Worm (Caenorhabditis elegans) whole organism, L4 larva: ENCODE results near the gene btb-10.
"Not testable (repeated sequence)": the region's sequence is repeated elsewhere in the genome, so short reads cannot be mapped to it uniquely, and the experiment has no call there.

Source experiments
- ZK337.2 ChIP-seq: fragments of 200-800 bp; sonication (Bioruptor generic); IDR thresholded peaks from 2 replicates; pipeline ENCODE4 v1.3.6; 2022; ENCODE audit warnings: missing genetic modification reagents, missing genetic modification characterization, missing compliant biosample characterization
- daf-16 ChIP-seq, 3 experiments: sonication (generic microtip); optimal IDR thresholded peaks; 2 replicates each; lab custom pipeline; 2016 to 2017; ENCODE audit warnings: missing genetic modification characterization in 3 of 3, missing genetic modification reagents in 3 of 3, mild to moderate bottlenecking in 2 of 3, missing compliant biosample characterization in 2 of 3, missing biosample characterization in 1 of 3, moderate library complexity in 1 of 3
- lin-13 ChIP-seq: fragments of 150-350 bp; optimal IDR thresholded peaks from 2 replicates; lab custom pipeline; 2014; ENCODE audit warnings: missing biosample characterization, missing genetic modification reagents, missing genetic modification characterization
- lin-29 ChIP-seq: fragments of 200-800 bp; sonication (Bioruptor generic); IDR thresholded peaks from 2 replicates; pipeline ENCODE4 v1.3.6; 2022; ENCODE audit warnings: missing genetic modification reagents, missing genetic modification characterization, missing compliant biosample characterization
- nhr-11 ChIP-seq: fragments of 150-350 bp; optimal IDR thresholded peaks from 2 replicates; lab custom pipeline; 2014; ENCODE audit warnings: missing biosample characterization, missing genetic modification characterization
- pqm-1 ChIP-seq: sonication (generic microtip); optimal IDR thresholded peaks from 2 replicates; lab custom pipeline; 2017; ENCODE audit warnings: missing biosample characterization, missing genetic modification characterization
- vab-7 ChIP-seq: fragments of 200-800 bp; sonication (Bioruptor generic); IDR thresholded peaks from 2 replicates; pipeline ENCODE4 v1.3.6; 2022; ENCODE audit warnings: missing genetic modification reagents, missing genetic modification characterization, missing compliant biosample characterization
- ztf-11 ChIP-seq: fragments of 150-350 bp; optimal IDR thresholded peaks from 2 replicates; lab custom pipeline; 2014; ENCODE audit warnings: missing biosample characterization, missing genetic modification characterization

- not testable (repeated sequence) for TF ChIP-seq nhr-11 (tag; lab: Kevin White, UChicago); ztf-11; ZK337.2 (GFP tag; lab: Robert Waterston, UW); lin-29 (GFP tag; lab: Robert Waterston, UW); pqm-1 (tag; lab: Kevin White, UChicago); lin-13 (GFP tag; lab: Kevin White, UChicago); vab-7 (GFP tag; lab: Robert Waterston, UW); daf-16 (GFP tag; optimal IDR thresholded peaks at IDR 0.05; lab: Kevin White, UChicago); daf-16 (tag; optimal IDR thresholded peaks at IDR 0.05; lab: Kevin White, UChicago)
Observed at ce11 chrII:1034457-1034856, 26.1 kb downstream of the btb-10 start.
